Fruit fly (Drosophila melanogaster) Kc167 (cell line): ENCODE data around the gene CG6733.

Experiments
- Sin3A ChIP-seq: fragments of >200 bp; optimal IDR thresholded peaks from 2 replicates; lab custom pipeline; 2018; ENCODE audit warnings: missing external identifiers
- psq ChIP-seq: fragments of >200 bp; optimal IDR thresholded peaks from 2 replicates; lab custom pipeline; 2017; ENCODE audit warnings: missing external identifiers
- ttk ChIP-seq: sonication (Bioruptor generic); optimal IDR thresholded peaks from 2 replicates; lab custom pipeline; 2017; ENCODE audit warnings: missing external identifiers

dm6 chr3R:23099233-23099632 is 1.7 kb downstream of the CG6733 start, which contains the start of gene CG6738:
- no peak for TF ChIP-seq ttk
- no peak for TF ChIP-seq psq (lab: Kevin White, UChicago)
- no peak for TF ChIP-seq Sin3A (lab: Kevin White, UChicago)
